Fruit fly (Drosophila melanogaster): ENCODE measurements around the gene CG2656.

Gene CG2656

DNA sequence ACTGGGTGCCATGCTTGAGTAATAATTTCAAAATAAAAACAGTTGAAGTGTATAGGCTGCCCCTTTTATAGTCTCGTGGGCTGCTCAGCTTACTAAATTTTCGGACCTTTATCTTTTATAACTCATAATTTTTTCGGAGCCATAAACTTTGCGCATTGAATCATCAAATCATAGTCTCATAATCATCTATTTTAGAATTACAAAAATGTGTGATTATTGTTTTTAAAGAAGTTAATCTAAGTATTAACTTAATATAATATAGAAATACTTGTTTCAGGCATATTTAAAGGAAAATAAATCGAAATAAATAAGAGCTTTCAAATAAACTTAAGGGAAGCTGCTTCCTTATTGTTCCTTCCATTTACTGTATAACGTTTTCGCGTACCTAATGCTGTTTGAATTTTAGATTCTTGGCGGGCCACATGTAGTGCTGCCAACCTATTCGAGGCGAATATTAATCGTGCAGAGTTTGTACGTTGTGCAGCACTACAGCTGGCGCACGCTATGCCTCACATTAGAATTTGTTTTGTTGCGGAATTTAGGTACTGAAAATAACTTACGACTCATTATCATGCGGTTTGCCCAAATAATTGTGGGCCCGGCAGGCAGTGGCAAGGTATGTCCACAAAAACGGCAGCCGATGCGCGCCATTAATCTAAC lies at the start of gene CG2656, which contains the start of gene CG14610 (continued):
- peak; percentile 89 for TF ChIP-seq CG8944 (GFP tag; optimal IDR thresholded peaks at IDR 0.05)
- peak; percentile 1 for TF ChIP-seq luna (GFP tag; optimal IDR thresholded peaks at IDR 0.05)
- TF ChIP-seq slp2 (GFP tag; optimal IDR thresholded peaks at IDR 0.05), result peak; percentile 66
- TF ChIP-seq Jarid2 (GFP tag; optimal IDR thresholded peaks at IDR 0.05), result peak; percentile 19
- no peak for TF ChIP-seq lbe (GFP tag; optimal IDR thresholded peaks at IDR 0.05)
- peak; percentile 56 for TF ChIP-seq CG32772 (GFP tag; IDR thresholded peaks at IDR 0.05)
- TF ChIP-seq Usf (GFP tag; optimal IDR thresholded peaks at IDR 0.05), result peak; percentile 3
- 0 out of 2 replicates have a peak, but pooled peaks have one; percentile 38 for TF ChIP-seq ato (GFP tag; IDR thresholded peaks at IDR 0.05; ENCODE audit: partially characterized antibody)
- peak; percentile 5 for TF ChIP-seq kni (GFP tag; optimal IDR thresholded peaks at IDR 0.05)
- TF ChIP-seq Sox100B (GFP tag; optimal IDR thresholded peaks at IDR 0.05), result no peak
- TF ChIP-seq Trl (optimal IDR thresholded peaks at IDR 0.05), result no peak
- TF ChIP-seq Trl (GFP tag; optimal IDR thresholded peaks at IDR 0.05), result peak; percentile 94
- no peak for TF ChIP-seq CG11504 (tag; optimal IDR thresholded peaks at IDR 0.05)
- peak; percentile 17 for TF ChIP-seq gcm2 (GFP tag; optimal IDR thresholded peaks at IDR 0.05)
- peak; percentile 36 for TF ChIP-seq Oli (tag; optimal IDR thresholded peaks at IDR 0.05)
- TF ChIP-seq Doc2 (GFP tag; IDR thresholded peaks at IDR 0.05), result no peak
- TF ChIP-seq Deaf1 (tag; optimal IDR thresholded peaks at IDR 0.05), result no peak
- TF ChIP-seq Max (GFP tag; optimal IDR thresholded peaks at IDR 0.05), result peak; percentile 75
- TF ChIP-seq CG5953 (GFP tag; IDR thresholded peaks at IDR 0.05), result peak; percentile 24; the same call in 1 of the 2 replicates
- no peak for TF ChIP-seq Nf-YB (GFP tag; optimal IDR thresholded peaks at IDR 0.05)
- no peak for TF ChIP-seq CG3726 (GFP tag; IDR thresholded peaks at IDR 0.05)
- peak; percentile 39 for TF ChIP-seq CG9797 (GFP tag; optimal IDR thresholded peaks at IDR 0.05)
- TF ChIP-seq Fer2 (tag; optimal IDR thresholded peaks at IDR 0.05), result peak; percentile 8
- TF ChIP-seq Bteb2 (GFP tag; optimal IDR thresholded peaks at IDR 0.05), result peak; percentile 69
- TF ChIP-seq Ada2b (GFP tag; IDR thresholded peaks at IDR 0.05), result peak; percentile 51; the same call in 1 of the 2 replicates
- TF ChIP-seq sqz (GFP tag; optimal IDR thresholded peaks at IDR 0.05), result no peak
- TF ChIP-seq CG11695 (GFP tag; IDR thresholded peaks at IDR 0.05), result 0 out of 3 replicates have a peak, but pooled peaks have one; percentile 22
- TF ChIP-seq slbo (GFP tag; IDR thresholded peaks at IDR 0.05), result peak; percentile 89
- TF ChIP-seq fd96Cb (tag; optimal IDR thresholded peaks at IDR 0.05), result peak; percentile 37
- TF ChIP-seq CG3065 (GFP tag; optimal IDR thresholded peaks at IDR 0.05), result peak; percentile 53
- TF ChIP-seq Oaz (GFP tag; IDR thresholded peaks at IDR 0.05), result no peak
- peak; percentile 48 for TF ChIP-seq CG10979 (tag; optimal IDR thresholded peaks at IDR 0.05)
- peak; percentile 30 for TF ChIP-seq Sin3A (optimal IDR thresholded peaks at IDR 0.05)
- TF ChIP-seq E2f2 (GFP tag; IDR thresholded peaks at IDR 0.05), result peak; percentile 100
- no peak for TF ChIP-seq zf30C (GFP tag; optimal IDR thresholded peaks at IDR 0.05)
- TF ChIP-seq CG14667 (GFP tag; IDR thresholded peaks at IDR 0.05), result no peak
- peak; percentile 83 for TF ChIP-seq Dad (GFP tag; optimal IDR thresholded peaks at IDR 0.05)
- peak; percentile 91 for TF ChIP-seq lilli (GFP tag; optimal IDR thresholded peaks at IDR 0.05)
- 0 out of 3 replicates have a peak, but pooled peaks have one; percentile 33 for TF ChIP-seq Doc3 (GFP tag; IDR thresholded peaks at IDR 0.05; ENCODE audit: partially characterized antibody)
- no peak for TF ChIP-seq corto (GFP tag; optimal IDR thresholded peaks at IDR 0.05)
- peak; percentile 70 for TF ChIP-seq amos (GFP tag; IDR thresholded peaks at IDR 0.05; ENCODE audit: partially characterized antibody)
